Worm (Caenorhabditis elegans): ENCODE data around the gene F49C12.15.

DNA sequence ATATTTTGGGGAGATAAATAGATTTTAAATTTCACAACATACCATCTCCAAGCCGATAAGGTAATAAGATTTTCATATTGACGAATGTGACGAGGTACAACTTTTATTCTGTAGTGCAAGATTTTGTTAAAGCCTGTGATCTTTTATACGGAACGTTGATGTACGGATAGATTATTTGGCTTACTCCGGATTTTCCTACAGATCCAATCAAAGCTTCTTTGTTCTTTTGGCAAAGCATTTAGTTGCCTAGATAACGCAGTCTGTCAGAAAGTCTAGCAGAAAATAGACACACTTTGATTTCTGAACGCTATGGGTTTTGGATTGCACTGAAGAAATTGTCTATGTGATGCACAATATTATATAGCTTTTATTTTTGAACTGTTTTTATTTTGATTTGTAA lies 25.1 kb upstream of the F49C12.15 start, which contains the start of gene F49C12.2:
- no peak for TF ChIP-seq him-1 (tag; optimal IDR thresholded peaks at IDR 0.05)
- TF ChIP-seq dao-5 (tag; optimal IDR thresholded peaks at IDR 0.05) = no peak

Data from whole organism, L4/young adult.